Worm (Caenorhabditis elegans) whole organism, L1 larva: ENCODE measurements around the gene srm-4.
A peak's percentile ranks its signal among the peaks of the same experiment; 100 is the strongest.

Source experiments
- Y116A8C.19 ChIP-seq: sonication (generic microtip); optimal IDR thresholded peaks from 2 replicates; lab custom pipeline; 2016; ENCODE audit warnings: missing compliant biosample characterization, missing genetic modification characterization, borderline replicate concordance
- aha-1 ChIP-seq: fragments of 150-350 bp; optimal IDR thresholded peaks from 2 replicates; lab custom pipeline; 2014; ENCODE audit warnings: missing biosample characterization, missing genetic modification characterization
- ama-1 ChIP-seq: fragments of 150-350 bp; optimal IDR thresholded peaks from 2 replicates; lab custom pipeline; 2014
- blmp-1 ChIP-seq: fragments of 150-350 bp; optimal IDR thresholded peaks from 2 replicates; lab custom pipeline; 2014; ENCODE audit warnings: missing biosample characterization, missing genetic modification characterization
- ceh-63 ChIP-seq: fragments of 200-800 bp; sonication (Bioruptor generic); optimal IDR thresholded peaks from 2 replicates; lab custom pipeline; 2018; ENCODE audit warnings: mild to moderate bottlenecking, missing genetic modification characterization, missing compliant biosample characterization
- ceh-8 ChIP-seq: fragments of 200-800 bp; sonication (Bioruptor generic); optimal IDR thresholded peaks from 2 replicates; lab custom pipeline; 2018; ENCODE audit warnings: mild to moderate bottlenecking, missing genetic modification characterization, moderate library complexity, missing compliant biosample characterization
- ceh-82 ChIP-seq, 3 experiments: fragments of 150-350 bp in 1 of 3; sonication (generic microtip) in 2 of 3; optimal IDR thresholded peaks; 2 replicates each; lab custom pipeline; 2014 to 2017; ENCODE audit warnings: missing biosample characterization in 3 of 3, missing genetic modification characterization in 3 of 3
- ceh-90 ChIP-seq: sonication (generic microtip); optimal IDR thresholded peaks from 2 replicates; lab custom pipeline; 2016; ENCODE audit warnings: missing genetic modification characterization, missing compliant biosample characterization
- dpl-1 ChIP-seq, 3 experiments: fragments of 150-350 bp in 2 of 3; sonication (generic microtip) in 1 of 3; optimal IDR thresholded peaks; 2 replicates each; lab custom pipeline; 2014 to 2017; ENCODE audit warnings: missing biosample characterization in 3 of 3, missing genetic modification characterization in 3 of 3, missing genetic modification reagents in 3 of 3
- efl-1 ChIP-seq, 4 experiments: fragments of 150-350 bp; optimal IDR thresholded peaks in 3 of 4; peaks in 1 of 4; 1 replicate in 1 of 4; 2 replicates in 3 of 4; lab custom pipeline; 2014; ENCODE audit warnings: missing biosample characterization in 2 of 4, missing genetic modification characterization in 2 of 4, missing genetic modification reagents in 2 of 4
- egl-13 ChIP-seq: sonication (generic microtip); optimal IDR thresholded peaks from 2 replicates; lab custom pipeline; 2016; ENCODE audit warnings: missing genotype, missing genetic modification reagents, missing genetic modification characterization, missing compliant biosample characterization
- ets-5 ChIP-seq: fragments of 200-800 bp; sonication (Bioruptor generic); IDR thresholded peaks from 2 replicates; pipeline ENCODE4 v1.3.6; 2022; ENCODE audit warnings: missing genetic modification characterization, missing compliant biosample characterization
- fkh-10 ChIP-seq: sonication (generic microtip); optimal IDR thresholded peaks from 2 replicates; lab custom pipeline; 2017; ENCODE audit warnings: missing biosample characterization, missing genetic modification reagents, missing genetic modification characterization
- fkh-8 ChIP-seq: sonication (generic microtip); optimal IDR thresholded peaks from 2 replicates; lab custom pipeline; 2016; ENCODE audit warnings: mild to moderate bottlenecking, missing genetic modification characterization, missing compliant biosample characterization
- grh-1 ChIP-seq: fragments of 200-800 bp; sonication (Bioruptor generic); IDR thresholded peaks from 2 replicates; pipeline ENCODE4 v1.3.6; 2022; ENCODE audit warnings: missing genetic modification reagents, missing genetic modification characterization, missing compliant biosample characterization
- hlh-17 ChIP-seq: fragments of 200-800 bp; sonication (Bioruptor generic); optimal IDR thresholded peaks from 2 replicates; lab custom pipeline; 2018; ENCODE audit warnings: missing genetic modification characterization, mild to moderate bottlenecking, missing compliant biosample characterization, moderate library complexity, borderline replicate concordance
- hlh-4 ChIP-seq: sonication (generic microtip); optimal IDR thresholded peaks from 2 replicates; lab custom pipeline; 2016; ENCODE audit warnings: mild to moderate bottlenecking, missing genetic modification characterization, missing compliant biosample characterization
- irx-1 ChIP-seq: sonication (generic microtip); optimal IDR thresholded peaks from 2 replicates; lab custom pipeline; 2016; ENCODE audit warnings: missing genetic modification characterization, missing compliant biosample characterization
- isw-1 ChIP-seq: fragments of 200-800 bp; sonication (Bioruptor generic); IDR thresholded peaks from 2 replicates; pipeline ENCODE4 v1.3.6; 2022; ENCODE audit warnings: missing genetic modification characterization, missing compliant biosample characterization
- jun-1 ChIP-seq: fragments of 150-350 bp; optimal IDR thresholded peaks from 2 replicates; lab custom pipeline; 2014; ENCODE audit warnings: missing biosample characterization, missing genetic modification reagents, missing genetic modification characterization
- lin-15B ChIP-seq: fragments of 150-350 bp; sonication (generic microtip); optimal IDR thresholded peaks from 3 replicates; lab custom pipeline; 2014; ENCODE audit warnings: missing biosample characterization, missing genetic modification characterization
- lin-39 ChIP-seq: fragments of 150-350 bp; optimal IDR thresholded peaks from 2 replicates; lab custom pipeline; 2014; ENCODE audit warnings: missing biosample characterization, missing genetic modification reagents, missing genetic modification characterization
- lir-3 ChIP-seq: sonication (generic microtip); optimal IDR thresholded peaks from 2 replicates; lab custom pipeline; 2016; ENCODE audit warnings: mild to moderate bottlenecking, missing genetic modification characterization, moderate library complexity, missing compliant biosample characterization; ENCODE audit not compliant: poor library complexity
- lsy-2 ChIP-seq, 2 experiments: fragments of 150-350 bp; optimal IDR thresholded peaks; 2 replicates each; lab custom pipeline; 2014; ENCODE audit warnings: missing biosample characterization in 2 of 2, missing genetic modification characterization in 2 of 2
- mab-9 ChIP-seq: fragments of 200-800 bp; sonication (Bioruptor generic); IDR thresholded peaks from 2 replicates; pipeline ENCODE4 v1.3.6; 2022; ENCODE audit warnings: missing genetic modification reagents, missing genetic modification characterization, missing compliant biosample characterization
- mdl-1 ChIP-seq, 2 experiments: fragments of 150-350 bp; optimal IDR thresholded peaks; 2 replicates each; lab custom pipeline; 2014 to 2017; ENCODE audit warnings: missing biosample characterization in 2 of 2, missing genetic modification characterization in 2 of 2, inconsistent platforms in 1 of 2
- mef-2 ChIP-seq: fragments of 150-350 bp; optimal IDR thresholded peaks from 2 replicates; lab custom pipeline; 2014; ENCODE audit warnings: missing biosample characterization, missing genetic modification characterization
- nhr-47 ChIP-seq: sonication (generic microtip); optimal IDR thresholded peaks from 2 replicates; lab custom pipeline; 2016; ENCODE audit warnings: mild to moderate bottlenecking, missing genetic modification characterization, moderate library complexity, missing compliant biosample characterization
- nhr-71 ChIP-seq: sonication (generic microtip); optimal IDR thresholded peaks from 2 replicates; lab custom pipeline; 2016; ENCODE audit warnings: mild to moderate bottlenecking, missing genetic modification characterization, moderate library complexity, missing compliant biosample characterization
- nhr-76 ChIP-seq: sonication (generic microtip); optimal IDR thresholded peaks from 2 replicates; lab custom pipeline; 2017; ENCODE audit warnings: missing biosample characterization, missing genetic modification characterization
- nhr-85 ChIP-seq: sonication (generic microtip); peaks from one replicate; lab custom pipeline; 2016; ENCODE audit warnings: missing genetic modification characterization, inconsistent platforms, missing compliant biosample characterization
- pqm-1 ChIP-seq: sonication (generic microtip); optimal IDR thresholded peaks from 3 replicates; lab custom pipeline; 2017; ENCODE audit warnings: missing biosample characterization, missing genetic modification characterization
- skn-1 ChIP-seq: fragments of 150-350 bp; optimal IDR thresholded peaks from 2 replicates; lab custom pipeline; 2014; ENCODE audit warnings: missing biosample characterization, missing genetic modification characterization
- snpc-4 ChIP-seq: fragments of 150-350 bp; optimal IDR thresholded peaks from 2 replicates; lab custom pipeline; 2014; ENCODE audit warnings: missing biosample characterization, missing genetic modification characterization
- sptf-1 ChIP-seq: fragments of 150-350 bp; optimal IDR thresholded peaks from 2 replicates; lab custom pipeline; 2014; ENCODE audit warnings: missing biosample characterization, missing genetic modification characterization
- sup-37 ChIP-seq: fragments of 200-800 bp; sonication (Bioruptor generic); optimal IDR thresholded peaks from 2 replicates; lab custom pipeline; 2018; ENCODE audit warnings: mild to moderate bottlenecking, missing genetic modification characterization, missing compliant biosample characterization
- tbx-2 ChIP-seq: sonication (generic microtip); optimal IDR thresholded peaks from 2 replicates; lab custom pipeline; 2016; ENCODE audit warnings: missing genetic modification characterization, missing compliant biosample characterization
- unc-30 ChIP-seq: sonication (generic microtip); optimal IDR thresholded peaks from 2 replicates; lab custom pipeline; 2017; ENCODE audit warnings: missing biosample characterization, missing genetic modification characterization
- unc-62 ChIP-seq: fragments of 150-350 bp; optimal IDR thresholded peaks from 2 replicates; lab custom pipeline; 2014; ENCODE audit warnings: missing biosample characterization, missing genetic modification reagents, missing genetic modification characterization
- unc-98 ChIP-seq: fragments of 200-800 bp; sonication (Bioruptor generic); IDR thresholded peaks from 2 replicates; pipeline ENCODE4 v1.3.6; 2022; ENCODE audit warnings: missing genetic modification characterization, missing compliant biosample characterization
- vab-15 ChIP-seq: sonication (generic microtip); optimal IDR thresholded peaks from 2 replicates; lab custom pipeline; 2017; ENCODE audit warnings: missing genotype, mild to moderate bottlenecking, missing genetic modification characterization, missing compliant biosample characterization
- ztf-11 ChIP-seq, 2 experiments: sonication (generic microtip); optimal IDR thresholded peaks; 2 replicates each; lab custom pipeline; 2016 to 2017; ENCODE audit warnings: missing genetic modification characterization in 2 of 2, missing biosample characterization in 1 of 2, missing compliant biosample characterization in 1 of 2

The srm-4 gene

ce11 chrV:14350949-14351348 lies 17.7 kb downstream of the srm-4 start (continued):
- TF ChIP-seq efl-1 (optimal IDR thresholded peaks at IDR 0.05; lab: Kevin White, UChicago) (peak; percentile 82 to 87), efl-1 (GFP tag; optimal IDR thresholded peaks at IDR 0.05 in 1 of 2; lab: Kevin White, UChicago) (peak; percentile 77 to 97), ama-1 (lab: Kevin White, UChicago) (no peak), ceh-8 (GFP tag; lab: Kevin White, UChicago) (no peak), lin-15B (peak; percentile 83), irx-1 (tag; lab: Kevin White, UChicago) (peak; percentile 35), unc-98 (GFP tag; lab: Robert Waterston, UW) (no peak), lsy-2 (tag; optimal IDR thresholded peaks at IDR 0.05; lab: Kevin White, UChicago) (peak; percentile 58 to 84), isw-1 (GFP tag; lab: Robert Waterston, UW) (peak; percentile 60), ceh-63 (GFP tag; lab: Kevin White, UChicago) (no peak), ets-5 (GFP tag; lab: Robert Waterston, UW) (no peak), jun-1 (tag; lab: Kevin White, UChicago) (peak; percentile 51), tbx-2 (tag; lab: Kevin White, UChicago) (peak; percentile 77), mef-2 (tag; lab: Kevin White, UChicago) (no peak), lin-39 (tag; lab: Kevin White, UChicago) (no peak), nhr-47 (tag; lab: Kevin White, UChicago) (peak; percentile 77), skn-1 (peak; percentile 73), egl-13 (tag; lab: Kevin White, UChicago) (peak; percentile 67), sptf-1 (no peak), blmp-1 (tag; lab: Kevin White, UChicago) (peak; percentile 64), pqm-1 (no peak), lir-3 (tag; lab: Kevin White, UChicago) (peak; percentile 39), ztf-11 (tag; optimal IDR thresholded peaks at IDR 0.05; lab: Kevin White, UChicago) (no peak), mab-9 (GFP tag; lab: Robert Waterston, UW) (no peak), ceh-82 (tag; optimal IDR thresholded peaks at IDR 0.05; lab: Kevin White, UChicago) (peak; percentile 59 to 94 (median 59)), fkh-8 (peak; percentile 89), fkh-10 (GFP tag; lab: Kevin White, UChicago) (peak; percentile 70), mdl-1 (tag; optimal IDR thresholded peaks at IDR 0.05; lab: Kevin White, UChicago) (peak in 1 of 2 experiments; percentile 64), dpl-1 (GFP tag; optimal IDR thresholded peaks at IDR 0.05; lab: Kevin White, UChicago) (peak; percentile 65 to 75 (median 72)), sup-37 (GFP tag; lab: Kevin White, UChicago) (no peak), hlh-4 (tag; lab: Kevin White, UChicago) (no peak), vab-15 (tag; lab: Kevin White, UChicago) (no peak)

- TF ChIP-seq hlh-4 (tag; lab: Kevin White, UChicago) (no peak), efl-1 (optimal IDR thresholded peaks at IDR 0.05; lab: Kevin White, UChicago) (no peak), efl-1 (GFP tag; optimal IDR thresholded peaks at IDR 0.05 in 1 of 2; lab: Kevin White, UChicago) (peak in 1 of 2 experiments; percentile 65), nhr-85 (peak; percentile 42)
These were observed 18.4 kb downstream of the srm-4 start, which contains the start of gene vha-13 for ce11 chrV:14351629-14352028. TSS of gene vha-13 (plus strand) at chrV:14351709.

- no peak for TF ChIP-seq unc-30 (tag; lab: Kevin White, UChicago)
- TF ChIP-seq hlh-17 (GFP tag; lab: Kevin White, UChicago) = no peak
- no peak for TF ChIP-seq unc-62 (GFP tag; lab: Kevin White, UChicago)
- no peak for TF ChIP-seq tbx-2 (tag; lab: Kevin White, UChicago)
- TF ChIP-seq Y116A8C.19 (tag; lab: Kevin White, UChicago) = no peak
- no peak for TF ChIP-seq skn-1
- no peak for TF ChIP-seq ceh-90 (tag; lab: Kevin White, UChicago)
- no peak for TF ChIP-seq grh-1 (GFP tag; lab: Robert Waterston, UW)
- TF ChIP-seq aha-1 (tag; lab: Kevin White, UChicago) = no peak
- no peak for TF ChIP-seq nhr-71 (tag; lab: Kevin White, UChicago)
- no peak for TF ChIP-seq nhr-76 (tag; lab: Kevin White, UChicago)
- no peak for TF ChIP-seq snpc-4 (tag; lab: Kevin White, UChicago)
- TF ChIP-seq sptf-1 = no peak
- TF ChIP-seq, all 84 proteins: peak for 0
These were observed 18.8 kb downstream of the srm-4 start for ce11 chrV:14352032-14352431.
